Fruit fly (Drosophila melanogaster): Measurements from ENCODE around the gene CG9281.

Gene CG9281

dm6 chrX:15709624-15709983, 735 bp downstream of the CG9281 start:
- TF ChIP-seq CG14441 (GFP tag; IDR thresholded peaks at IDR 0.05) (peak; percentile 39; the same call in 1 of the 2 replicates), Dad (GFP tag; optimal IDR thresholded peaks at IDR 0.05) (no peak), otp (GFP tag; IDR thresholded peaks at IDR 0.05) (0 out of 3 replicates have a peak, but pooled peaks have one; percentile 12), CG10267 (tag; optimal IDR thresholded peaks at IDR 0.05) (no peak), CG12071 (GFP tag; optimal IDR thresholded peaks at IDR 0.05) (peak; percentile 15), CG11247 (GFP tag; IDR thresholded peaks at IDR 0.05) (0 out of 2 replicates have a peak, but pooled peaks have one; percentile 5), disco-r (GFP tag; optimal IDR thresholded peaks at IDR 0.05) (no peak), Rfx (GFP tag; IDR thresholded peaks at IDR 0.05) (peak; percentile 64), CG15073 (GFP tag; optimal IDR thresholded peaks at IDR 0.05) (no peak), CG10979 (tag; optimal IDR thresholded peaks at IDR 0.05) (peak; percentile 1), grau (tag; optimal IDR thresholded peaks at IDR 0.05) (peak; percentile 14), CG2120 (GFP tag; optimal IDR thresholded peaks at IDR 0.05) (peak; percentile 8), ara (GFP tag; IDR thresholded peaks at IDR 0.05) (0 out of 2 replicates have a peak, but pooled peaks have one; percentile 22), cas (GFP tag; IDR thresholded peaks at IDR 0.05) (no peak), chinmo (GFP tag; IDR thresholded peaks at IDR 0.05; ENCODE audit: partially characterized antibody) (0 out of 4 replicates have a peak, but pooled peaks have one; percentile 8), CG4730 (GFP tag; IDR thresholded peaks at IDR 0.05) (0 out of 2 replicates have a peak, but pooled peaks have one; percentile 15), CG4282 (GFP tag; optimal IDR thresholded peaks at IDR 0.05) (peak; percentile 31), D19A (tag; optimal IDR thresholded peaks at IDR 0.05) (no peak), Fer1 (GFP tag; optimal IDR thresholded peaks at IDR 0.05) (peak; percentile 13), CG4707 (GFP tag; optimal IDR thresholded peaks at IDR 0.05) (peak; percentile 98), CG9727 (GFP tag; optimal IDR thresholded peaks at IDR 0.05) (peak; percentile 19), shn (GFP tag; optimal IDR thresholded peaks at IDR 0.05) (no peak), CG4617 (GFP tag; optimal IDR thresholded peaks at IDR 0.05; ENCODE audit: borderline replicate concordance) (no peak), CG8924 (tag; optimal IDR thresholded peaks at IDR 0.05) (no peak), CG10274 (GFP tag; optimal IDR thresholded peaks at IDR 0.05) (peak; percentile 12), ATbp (GFP tag; optimal IDR thresholded peaks at IDR 0.05) (peak; percentile 20), usp (GFP tag; optimal IDR thresholded peaks at IDR 0.05) (no peak), CG2712 (tag; optimal IDR thresholded peaks at IDR 0.05) (peak; percentile 1), CG9609 (GFP tag; optimal IDR thresholded peaks at IDR 0.05) (peak; percentile 4), crol (GFP tag; IDR thresholded peaks at IDR 0.05) (peak; percentile 8; the same call in 1 of the 2 replicates), hbn (GFP tag; IDR thresholded peaks at IDR 0.05; ENCODE audit: partially characterized antibody) (no peak), CG18476 (GFP tag; optimal IDR thresholded peaks at IDR 0.05) (no peak), CG17568 (GFP tag; optimal IDR thresholded peaks at IDR 0.05) (no peak), dysf (GFP tag; IDR thresholded peaks at IDR 0.05) (0 out of 3 replicates have a peak, but pooled peaks have one; percentile 10), kah (GFP tag; optimal IDR thresholded peaks at IDR 0.05) (peak; percentile 72), gcm2 (GFP tag; optimal IDR thresholded peaks at IDR 0.05) (no peak), CG6813 (GFP tag; optimal IDR thresholded peaks at IDR 0.05) (peak; percentile 1), Med (GFP tag) (peak; percentile 80), CG2678 (tag; optimal IDR thresholded peaks at IDR 0.05) (peak; percentile 3), croc (GFP tag; conservative IDR thresholded peaks at IDR 0.05) (no peak), Dek (tag; optimal IDR thresholded peaks at IDR 0.05) (peak; percentile 15), lilli (GFP tag; optimal IDR thresholded peaks at IDR 0.05) (peak; percentile 9), phol (tag; optimal IDR thresholded peaks at IDR 0.05) (peak; percentile 8), CG14710 (tag; optimal IDR thresholded peaks at IDR 0.05) (no peak), CG34422 (GFP tag; IDR thresholded peaks at IDR 0.05) (peak; percentile 42; the same call in 1 of the 3 replicates), bcd (GFP tag; optimal IDR thresholded peaks at IDR 0.05) (peak; percentile 19), CG3407 (GFP tag; optimal IDR thresholded peaks at IDR 0.05) (no peak), CG6689 (GFP tag; IDR thresholded peaks at IDR 0.05) (0 out of 2 replicates have a peak, but pooled peaks have one; percentile 15), CG11085 (GFP tag; IDR thresholded peaks at IDR 0.05) (no peak), sob (GFP tag; IDR thresholded peaks at IDR 0.05) (0 out of 2 replicates have a peak, but pooled peaks have one; percentile 31), gt (GFP tag; IDR thresholded peaks at IDR 0.05) (no peak)

Data from whole organism, embryonic.